Worm (Caenorhabditis elegans): Measurements from ENCODE around the gene W08F4.5.
"Not testable (repeated sequence)": the region's sequence is repeated elsewhere in the genome, so short reads cannot be mapped to it uniquely, and the experiment has no call there.

Gene W08F4.5

DNA sequence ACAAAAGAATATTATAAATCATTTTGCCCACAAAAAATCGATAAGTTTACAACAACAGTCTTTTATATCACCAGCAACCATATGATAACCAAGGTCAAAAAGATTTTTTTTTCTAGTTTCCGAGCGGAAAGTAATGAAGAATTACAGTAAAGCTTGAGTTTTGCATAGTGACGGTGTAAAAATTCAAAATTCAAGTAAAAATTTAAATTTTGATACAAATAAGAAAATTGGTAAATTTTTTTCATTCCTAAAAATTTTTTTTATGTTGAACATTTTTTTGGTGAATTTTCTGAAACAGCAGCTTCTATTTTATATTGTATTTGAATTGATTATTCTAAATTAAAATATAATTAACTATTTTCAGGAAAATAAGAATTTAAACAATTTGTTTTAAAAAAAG lies at the start of gene W08F4.5:
W08F4.5 (minus strand) TSS at position 101 of the 400 bp plus-strand sequence.
- TF ChIP-seq him-1 (tag; optimal IDR thresholded peaks at IDR 0.05) (no peak), W03F9.2 (tag; optimal IDR thresholded peaks at IDR 0.05) (no peak), dao-5 (tag; optimal IDR thresholded peaks at IDR 0.05) (no peak)

DNA sequence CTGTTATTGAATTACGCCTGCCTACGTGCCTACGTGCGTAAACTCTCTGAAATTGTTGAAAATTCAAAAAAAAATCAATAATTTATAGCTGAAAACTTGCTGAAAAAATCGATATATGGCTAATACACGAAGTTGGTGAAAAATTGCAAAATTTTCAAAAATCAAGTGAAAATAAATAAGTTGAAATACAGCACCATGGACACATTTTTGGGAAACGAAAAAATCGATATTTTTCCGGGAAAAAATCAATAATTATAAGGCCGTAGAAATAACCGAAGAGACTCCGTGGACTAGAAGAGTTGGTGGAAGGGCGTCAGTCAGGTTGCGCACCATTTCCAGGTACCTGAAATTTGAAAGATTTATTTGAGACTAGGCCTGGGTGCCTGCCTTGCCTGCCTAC lies 46.0 kb upstream of the W08F4.5 start:
- no peak for TF ChIP-seq W03F9.2 (tag; optimal IDR thresholded peaks at IDR 0.05)
- TF ChIP-seq him-1 (tag; optimal IDR thresholded peaks at IDR 0.05) = no peak
- no peak for TF ChIP-seq dao-5 (tag; optimal IDR thresholded peaks at IDR 0.05)

- TF ChIP-seq him-1, W03F9.2, dao-5 (tag; optimal IDR thresholded peaks at IDR 0.05): not testable (repeated sequence)
Measured at ce11 chrII:612361-612760, 43.7 kb upstream of the W08F4.5 start, which contains the start of gene clec-118. Gene clec-118 (minus strand): TSS chrII:612461.

DNA sequence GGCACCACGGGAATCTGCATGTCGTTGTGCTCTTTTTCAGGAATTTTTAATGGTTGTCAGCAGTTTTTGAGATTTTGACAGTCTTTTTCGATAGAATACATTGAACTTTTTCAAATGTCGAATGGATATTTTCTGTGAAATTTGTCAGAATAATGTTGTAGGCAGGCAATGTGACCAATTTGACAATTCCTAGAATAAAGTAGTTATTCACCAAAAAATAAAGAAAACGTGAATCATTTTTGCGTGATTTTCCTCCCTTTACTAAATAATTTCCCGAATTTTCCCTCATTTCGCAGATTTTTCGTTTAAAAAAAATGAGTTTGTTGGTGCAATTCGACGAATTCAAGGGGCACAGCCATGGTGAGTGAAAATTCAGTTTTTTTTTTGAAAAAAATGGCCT lies 40.1 kb upstream of the W08F4.5 start, which contains the start of gene W04H10.1:
W04H10.1 (plus strand) TSS at position 301 of the 400 bp plus-strand sequence.
- TF ChIP-seq him-1 (tag; optimal IDR thresholded peaks at IDR 0.05) (no peak), W03F9.2 (tag; optimal IDR thresholded peaks at IDR 0.05) (no peak), dao-5 (tag; optimal IDR thresholded peaks at IDR 0.05) (no peak)

DNA sequence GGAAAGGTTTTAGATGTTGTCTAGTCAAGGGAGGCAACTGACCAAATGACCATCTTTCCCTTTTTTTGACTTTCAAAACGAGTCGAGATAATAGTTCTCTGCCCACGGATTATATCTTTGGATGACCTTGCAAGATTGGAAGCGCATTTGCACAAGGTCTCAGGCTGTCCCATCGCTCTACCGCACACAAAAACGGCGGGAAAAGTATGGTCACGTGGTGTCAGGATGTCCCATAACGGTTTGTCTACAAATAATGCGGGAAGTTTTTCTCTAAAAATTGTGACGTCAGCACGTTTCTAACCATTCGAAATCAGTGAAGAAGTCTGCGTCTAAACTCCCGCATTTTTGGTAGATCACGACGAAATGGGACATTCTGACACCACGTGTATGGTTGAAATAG lies 39.7 kb upstream of the W08F4.5 start, which contains the start of gene W04H10.6:
W04H10.6 (minus strand) TSS at position 101 of the 400 bp plus-strand sequence.
- no peak for TF ChIP-seq W03F9.2 (tag; optimal IDR thresholded peaks at IDR 0.05)
- no peak for TF ChIP-seq dao-5 (tag; optimal IDR thresholded peaks at IDR 0.05)
- no peak for TF ChIP-seq him-1 (tag; optimal IDR thresholded peaks at IDR 0.05)

- TF ChIP-seq W03F9.2 (tag; optimal IDR thresholded peaks at IDR 0.05) (no peak), dao-5 (tag; optimal IDR thresholded peaks at IDR 0.05) (no peak), him-1 (tag; optimal IDR thresholded peaks at IDR 0.05) (no peak)
Measured at ce11 chrII:606033-606432, 37.4 kb upstream of the W08F4.5 start, which contains the start of gene W04H10.5. Gene W04H10.5 (plus strand): TSS chrII:606333.

- TF ChIP-seq him-1 (tag; optimal IDR thresholded peaks at IDR 0.05) = no peak
- TF ChIP-seq W03F9.2 (tag; optimal IDR thresholded peaks at IDR 0.05) = no peak
- no peak for TF ChIP-seq dao-5 (tag; optimal IDR thresholded peaks at IDR 0.05)
Measured at ce11 chrII:605267-605666, 36.6 kb upstream of the W08F4.5 start, which contains the start of gene W04H10.2. Gene W04H10.2 (plus strand): TSS chrII:605567.

- TF ChIP-seq him-1 (tag; optimal IDR thresholded peaks at IDR 0.05) (no peak), dao-5 (tag; optimal IDR thresholded peaks at IDR 0.05) (no peak), W03F9.2 (tag; optimal IDR thresholded peaks at IDR 0.05) (no peak)
Measured at ce11 chrII:602969-603368, 34.3 kb upstream of the W08F4.5 start.

ce11 chrII:602020-602419 lies 33.3 kb upstream of the W08F4.5 start, which contains the start of gene nhl-3:
Gene nhl-3 (minus strand): TSS chrII:602120.
- TF ChIP-seq dao-5 (tag; optimal IDR thresholded peaks at IDR 0.05) = no peak
- TF ChIP-seq him-1 (tag; optimal IDR thresholded peaks at IDR 0.05) = no peak
- TF ChIP-seq W03F9.2 (tag; optimal IDR thresholded peaks at IDR 0.05) = no peak

DNA sequence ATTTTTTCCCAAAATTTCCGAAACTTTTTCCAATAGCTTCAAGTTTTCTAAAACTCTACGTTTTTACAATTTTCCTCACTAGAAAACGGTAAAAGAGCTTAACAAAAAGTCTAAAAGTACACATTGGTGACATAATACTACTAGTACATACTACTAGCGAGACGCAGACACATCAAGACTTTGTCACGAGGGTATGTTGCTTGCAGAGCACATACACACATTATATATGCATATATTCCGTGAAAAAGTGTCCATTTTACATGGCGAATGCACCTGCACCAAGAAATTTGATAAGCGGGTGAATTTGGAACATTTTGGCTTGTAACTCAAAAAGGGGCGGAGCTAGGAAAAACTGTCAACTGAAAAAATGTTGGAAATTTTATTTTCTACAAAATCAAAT lies 32.6 kb upstream of the W08F4.5 start:
- TF ChIP-seq dao-5 (tag; optimal IDR thresholded peaks at IDR 0.05) = no peak

DNA sequence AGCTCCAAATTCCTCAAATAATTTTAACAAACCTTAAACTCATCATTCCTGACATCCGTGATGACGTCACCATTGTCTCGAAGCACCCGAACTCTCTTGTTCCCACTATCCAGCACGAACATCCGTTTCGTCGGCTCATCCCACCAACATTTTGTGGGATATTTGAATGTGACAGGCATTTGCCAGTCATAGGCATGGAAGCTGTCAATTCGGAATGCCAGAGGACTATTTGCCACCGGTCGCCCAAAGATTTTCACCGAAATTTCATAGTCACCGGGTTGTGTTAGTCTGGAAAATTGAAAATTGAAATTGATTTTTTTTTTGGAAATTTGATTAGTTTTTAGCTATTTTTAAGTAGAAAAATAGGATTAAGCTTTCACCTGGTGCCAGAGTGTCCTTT lies 28.0 kb upstream of the W08F4.5 start:
- no peak for TF ChIP-seq W03F9.2 (tag; optimal IDR thresholded peaks at IDR 0.05)
- TF ChIP-seq dao-5 (tag; optimal IDR thresholded peaks at IDR 0.05) = no peak
- TF ChIP-seq him-1 (tag; optimal IDR thresholded peaks at IDR 0.05) = no peak

DNA sequence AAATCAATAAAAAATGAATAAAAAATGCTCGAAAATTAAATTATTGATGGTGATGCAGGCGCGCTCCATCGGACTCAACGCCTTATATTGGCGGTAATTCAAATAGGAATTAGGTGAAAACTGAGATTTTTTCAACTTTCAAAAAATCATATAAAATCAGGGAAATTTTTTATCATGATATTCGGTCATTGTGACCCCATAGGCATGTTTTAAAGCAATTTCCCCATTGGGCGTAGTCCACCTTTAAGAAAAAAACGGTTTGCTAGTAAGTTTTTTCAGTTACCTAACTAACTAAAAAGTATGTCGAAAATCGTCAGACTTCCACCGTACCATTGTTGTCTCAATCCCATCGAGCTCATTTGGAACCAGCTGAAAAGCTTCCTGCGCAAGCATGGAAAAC lies 24.5 kb upstream of the W08F4.5 start, which contains the start of gene W08F4.1:
W08F4.1 (plus strand) TSS at position 301 of the 400 bp plus-strand sequence.
- not testable (repeated sequence) for TF ChIP-seq dao-5, him-1, W03F9.2 (tag; optimal IDR thresholded peaks at IDR 0.05)

DNA sequence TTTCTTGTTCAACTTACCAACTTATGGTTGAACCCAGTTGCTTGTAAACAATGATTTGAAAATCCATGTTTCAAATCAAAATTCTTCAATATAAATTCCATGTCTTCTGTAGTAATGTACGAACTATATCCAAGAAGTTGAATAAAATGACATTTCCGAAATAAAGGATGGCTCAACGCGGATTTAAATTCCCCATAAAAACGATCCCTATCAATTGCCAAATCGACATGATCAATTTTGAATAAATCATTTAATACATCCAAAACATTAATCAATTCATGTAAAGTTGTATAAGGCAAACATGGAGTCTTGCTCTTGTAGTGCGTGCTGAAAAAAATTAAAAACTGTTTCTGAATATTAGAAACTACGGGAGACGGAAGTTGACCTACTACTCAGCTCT lies 22.4 kb upstream of the W08F4.5 start, which contains the start of gene W08F4.10:
W08F4.10 (minus strand) TSS at position 101 of the 400 bp plus-strand sequence.
- TF ChIP-seq him-1 (tag; optimal IDR thresholded peaks at IDR 0.05) (no peak), dao-5 (tag; optimal IDR thresholded peaks at IDR 0.05) (no peak), W03F9.2 (tag; optimal IDR thresholded peaks at IDR 0.05) (no peak)

ce11 chrII:587533-587932 lies 18.9 kb upstream of the W08F4.5 start, which contains the start of gene fbxb-34:
Gene fbxb-34 (plus strand): TSS chrII:587833.
- TF ChIP-seq him-1 (tag; optimal IDR thresholded peaks at IDR 0.05) = no peak
- no peak for TF ChIP-seq W03F9.2 (tag; optimal IDR thresholded peaks at IDR 0.05)
- no peak for TF ChIP-seq dao-5 (tag; optimal IDR thresholded peaks at IDR 0.05)

DNA sequence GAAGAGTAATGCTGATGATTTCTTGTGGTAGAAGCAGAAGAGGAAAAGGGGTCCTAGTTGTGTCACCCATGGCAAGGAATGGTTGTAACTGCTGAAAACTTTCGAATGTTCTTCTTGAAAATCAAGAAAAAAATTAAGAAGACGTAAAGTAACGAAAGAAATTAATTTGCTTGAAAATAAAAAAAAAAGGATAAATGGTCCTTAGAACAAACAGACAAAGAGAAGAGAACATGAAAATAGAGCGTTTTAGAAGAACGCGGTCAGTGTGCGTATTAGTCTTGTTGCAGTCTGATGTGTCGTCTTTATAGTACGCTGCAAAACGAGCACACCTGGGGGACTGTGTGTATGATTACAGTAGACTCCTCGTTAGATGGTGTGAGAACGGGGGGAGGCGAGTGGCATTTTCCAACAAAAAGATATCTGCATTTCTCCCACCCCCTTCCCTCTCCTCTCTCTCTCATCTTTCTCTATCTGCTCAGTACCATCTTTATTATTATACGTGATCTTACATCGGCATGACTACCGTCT lies 15.7 kb upstream of the W08F4.5 start, which contains the start of the genes W08F4.12 and W08F4.13:
W08F4.12 (minus strand) TSS at position 101 of the 528 bp plus-strand sequence.
W08F4.13 (plus strand) TSS at position 478 of the 528 bp plus-strand sequence.
- TF ChIP-seq dao-5 (tag; optimal IDR thresholded peaks at IDR 0.05) (no peak), him-1 (tag; optimal IDR thresholded peaks at IDR 0.05) (no peak)

Measured in whole organism, L4/young adult.